Fruit fly (Drosophila melanogaster): ENCODE results near the gene CG4020.

The CG4020 gene

DNA sequence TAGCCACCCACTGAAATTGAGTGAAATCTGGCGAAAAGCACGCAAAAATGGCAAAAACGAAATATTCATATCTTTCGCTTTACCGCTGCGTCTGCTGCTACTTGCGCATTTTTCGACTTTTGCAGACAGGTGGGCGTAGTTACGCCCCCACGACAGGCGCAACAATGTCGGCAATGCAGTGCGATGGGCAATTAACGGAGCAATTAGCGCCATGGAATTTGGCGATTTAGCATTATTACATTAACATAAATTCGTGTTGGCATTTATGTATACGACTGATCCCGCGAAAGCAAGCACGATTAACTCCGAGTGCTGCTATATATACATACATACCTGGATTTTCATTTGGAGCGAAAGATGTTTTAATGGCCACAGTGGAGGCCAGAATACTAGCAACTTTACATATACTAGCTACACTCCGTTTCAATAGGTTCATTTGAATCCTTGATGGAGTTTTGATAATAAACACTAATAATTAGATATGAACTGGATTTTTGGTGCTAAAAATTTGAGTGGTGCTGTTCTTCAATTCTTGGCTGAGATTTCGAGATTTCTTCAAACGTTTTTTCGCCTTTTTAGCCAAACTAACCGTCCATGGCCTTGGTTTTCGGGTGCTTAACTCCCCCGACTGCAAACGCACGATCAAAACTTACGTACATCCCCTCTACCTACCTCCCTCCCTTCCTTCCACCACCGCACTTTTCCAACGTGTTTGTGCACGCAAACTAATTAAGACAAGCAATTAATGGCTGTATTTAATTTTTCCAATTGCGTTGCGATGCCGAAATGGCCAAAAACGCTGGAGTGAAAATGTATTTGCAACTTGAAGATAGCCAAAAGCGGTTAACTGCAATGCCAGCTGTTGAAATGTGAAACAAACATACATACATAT, 8.5 kb upstream of the CG4020 start:
- TF ChIP-seq cic (GFP tag; optimal IDR thresholded peaks at IDR 0.05) (no peak), bab1 (GFP tag; optimal IDR thresholded peaks at IDR 0.05) (no peak), CG5204 (GFP tag; optimal IDR thresholded peaks at IDR 0.05) (no peak), tj (GFP tag; optimal IDR thresholded peaks at IDR 0.05) (peak; percentile 94), CG7101 (tag; optimal IDR thresholded peaks at IDR 0.05) (peak; percentile 17), CG7045 (GFP tag; optimal IDR thresholded peaks at IDR 0.05) (no peak), CG11617 (GFP tag; optimal IDR thresholded peaks at IDR 0.05) (no peak), cnc (optimal IDR thresholded peaks at IDR 0.05) (no peak), CG1620 (GFP tag; optimal IDR thresholded peaks at IDR 0.05) (no peak), toe (GFP tag; optimal IDR thresholded peaks at IDR 0.05) (no peak), Hr96 (GFP tag; optimal IDR thresholded peaks at IDR 0.05) (no peak), kay (GFP tag; ENCODE audit: borderline replicate concordance) (no peak), Mnt (GFP tag; optimal IDR thresholded peaks at IDR 0.05) (no peak), CG14711 (tag; optimal IDR thresholded peaks at IDR 0.05) (no peak), ovo (GFP tag; optimal IDR thresholded peaks at IDR 0.05) (no peak), CG12768 (GFP tag; optimal IDR thresholded peaks at IDR 0.05) (no peak)

DNA sequence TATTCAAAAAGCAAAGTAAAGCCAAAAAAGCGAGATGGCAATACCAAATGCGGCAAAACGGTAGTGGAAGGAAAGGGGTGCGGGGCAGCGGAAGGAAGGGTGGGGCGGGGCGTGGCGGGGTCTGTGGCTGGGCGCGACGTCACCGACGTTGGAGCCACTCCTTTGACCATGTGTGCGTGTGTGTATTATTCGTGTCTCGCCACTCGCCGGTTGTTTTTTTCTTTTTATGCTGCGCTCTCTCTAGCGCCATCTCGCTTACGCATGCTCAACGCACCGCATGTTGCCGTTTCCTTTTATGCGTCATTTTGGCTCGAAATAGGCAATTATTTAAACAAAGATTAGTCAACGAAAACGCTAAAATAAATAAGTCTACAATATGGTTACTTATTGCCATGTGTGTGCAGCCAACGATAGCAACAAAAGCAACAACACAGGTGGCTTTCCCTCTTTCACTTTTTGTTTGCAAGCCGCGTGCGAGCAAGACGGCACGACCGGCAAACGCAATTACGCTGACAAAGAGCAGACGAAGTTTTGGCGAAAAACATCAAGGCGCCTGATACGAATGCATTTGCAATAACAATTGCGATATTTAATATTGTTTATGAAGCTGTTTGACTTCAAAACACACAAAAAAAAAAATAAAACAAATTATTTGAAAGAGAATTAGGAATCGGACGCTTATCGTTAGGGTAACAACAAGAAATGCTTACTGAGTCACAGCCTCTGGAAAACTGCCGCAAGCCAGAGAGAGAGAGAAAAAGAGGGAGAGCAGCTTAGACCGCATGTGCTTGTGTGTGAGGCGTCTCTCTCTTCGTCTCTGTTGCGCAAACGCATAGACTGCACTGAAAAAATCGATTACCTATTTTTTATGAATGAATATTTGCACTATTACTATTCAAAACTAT, 6.1 kb upstream of the CG4020 start:
- TF ChIP-seq cnc (optimal IDR thresholded peaks at IDR 0.05) (no peak), bab1 (GFP tag; optimal IDR thresholded peaks at IDR 0.05) (peak; percentile 20), Mnt (GFP tag; optimal IDR thresholded peaks at IDR 0.05) (peak; percentile 11), CG14711 (tag; optimal IDR thresholded peaks at IDR 0.05) (peak; percentile 5), CG1620 (GFP tag; optimal IDR thresholded peaks at IDR 0.05) (no peak), CG12768 (GFP tag; optimal IDR thresholded peaks at IDR 0.05) (no peak), toe (GFP tag; optimal IDR thresholded peaks at IDR 0.05) (no peak), tj (GFP tag; optimal IDR thresholded peaks at IDR 0.05) (peak; percentile 75), kay (GFP tag; ENCODE audit: borderline replicate concordance) (peak; percentile 30), Crg-1 (GFP tag; optimal IDR thresholded peaks at IDR 0.05) (no peak), pad (GFP tag; optimal IDR thresholded peaks at IDR 0.05) (peak; percentile 62), ovo (GFP tag; optimal IDR thresholded peaks at IDR 0.05) (peak; percentile 25)

DNA sequence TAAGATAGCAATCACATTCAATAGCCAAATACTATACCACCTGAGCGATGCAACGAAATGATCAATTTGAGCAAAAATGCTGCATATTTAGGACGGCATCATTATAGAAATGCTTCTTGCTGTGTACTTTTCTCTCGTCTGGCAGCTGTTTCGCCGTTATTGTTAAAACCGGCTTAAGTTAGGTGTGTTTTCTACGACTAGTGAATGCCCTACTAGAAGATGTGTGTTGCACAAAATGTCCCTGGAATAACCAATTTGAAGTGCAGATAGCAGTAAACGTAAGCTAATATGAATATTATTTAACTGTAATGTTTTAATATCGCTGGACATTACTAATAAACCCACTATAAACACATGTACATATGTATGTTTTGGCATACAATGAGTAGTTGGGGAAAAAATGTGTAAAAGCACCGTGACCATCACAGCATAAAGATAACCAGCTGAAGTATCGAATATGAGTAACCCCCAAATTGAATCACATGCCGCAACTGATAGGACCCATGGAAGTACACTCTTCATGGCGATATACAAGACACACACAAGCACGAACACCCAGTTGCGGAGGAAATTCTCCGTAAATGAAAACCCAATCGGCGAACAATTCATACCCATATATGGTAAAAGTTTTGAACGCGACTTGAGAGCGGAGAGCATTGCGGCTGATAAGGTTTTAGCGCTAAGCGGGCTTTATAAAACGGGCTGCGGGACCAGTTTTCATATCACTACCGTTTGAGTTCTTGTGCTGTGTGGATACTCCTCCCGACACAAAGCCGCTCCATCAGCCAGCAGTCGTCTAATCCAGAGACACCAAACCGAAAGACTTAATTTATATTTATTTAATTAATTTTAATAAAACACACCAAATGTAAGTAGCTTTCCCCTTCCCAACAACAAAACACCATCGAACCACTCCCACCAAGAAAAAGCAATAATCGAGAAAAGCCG, 5.1 kb upstream of the CG4020 start, which contains the start of gene Act5C:
TSS of gene Act5C (plus strand) at position 716 of the 948 bp plus-strand sequence.
- peak; percentile 33 for TF ChIP-seq Clk (GFP tag; optimal IDR thresholded peaks at IDR 0.05)
- no peak for TF ChIP-seq kay (GFP tag; ENCODE audit: borderline replicate concordance)
- peak; percentile 44 for TF ChIP-seq toe (GFP tag; optimal IDR thresholded peaks at IDR 0.05)
- TF ChIP-seq CG1620 (GFP tag; optimal IDR thresholded peaks at IDR 0.05): peak; percentile 46
- peak; percentile 93 for TF ChIP-seq ovo (GFP tag; optimal IDR thresholded peaks at IDR 0.05)
- peak; percentile 84 for TF ChIP-seq CG14711 (tag; optimal IDR thresholded peaks at IDR 0.05)
- TF ChIP-seq CG7045 (GFP tag; optimal IDR thresholded peaks at IDR 0.05): peak; percentile 32
- peak; percentile 68 for TF ChIP-seq Hr96 (GFP tag; optimal IDR thresholded peaks at IDR 0.05)
- TF ChIP-seq CG11617 (GFP tag; optimal IDR thresholded peaks at IDR 0.05): peak; percentile 63
- TF ChIP-seq cic (GFP tag; optimal IDR thresholded peaks at IDR 0.05): no peak
- peak; percentile 29 for TF ChIP-seq Crg-1 (GFP tag; optimal IDR thresholded peaks at IDR 0.05)
- peak; percentile 65 for TF ChIP-seq pad (GFP tag; optimal IDR thresholded peaks at IDR 0.05)
- TF ChIP-seq cnc (optimal IDR thresholded peaks at IDR 0.05): no peak
- TF ChIP-seq Mnt (GFP tag; optimal IDR thresholded peaks at IDR 0.05): peak; percentile 30
- peak; percentile 42 for TF ChIP-seq tj (GFP tag; optimal IDR thresholded peaks at IDR 0.05)
- peak; percentile 93 for TF ChIP-seq bab1 (GFP tag; optimal IDR thresholded peaks at IDR 0.05)
- peak; percentile 87 for TF ChIP-seq CG7101 (tag; optimal IDR thresholded peaks at IDR 0.05)
- TF ChIP-seq CG5204 (GFP tag; optimal IDR thresholded peaks at IDR 0.05): peak; percentile 71
- TF ChIP-seq CG12768 (GFP tag; optimal IDR thresholded peaks at IDR 0.05): peak; percentile 58
- peak; percentile 70 for TF ChIP-seq CG33017 (tag; optimal IDR thresholded peaks at IDR 0.05)

DNA sequence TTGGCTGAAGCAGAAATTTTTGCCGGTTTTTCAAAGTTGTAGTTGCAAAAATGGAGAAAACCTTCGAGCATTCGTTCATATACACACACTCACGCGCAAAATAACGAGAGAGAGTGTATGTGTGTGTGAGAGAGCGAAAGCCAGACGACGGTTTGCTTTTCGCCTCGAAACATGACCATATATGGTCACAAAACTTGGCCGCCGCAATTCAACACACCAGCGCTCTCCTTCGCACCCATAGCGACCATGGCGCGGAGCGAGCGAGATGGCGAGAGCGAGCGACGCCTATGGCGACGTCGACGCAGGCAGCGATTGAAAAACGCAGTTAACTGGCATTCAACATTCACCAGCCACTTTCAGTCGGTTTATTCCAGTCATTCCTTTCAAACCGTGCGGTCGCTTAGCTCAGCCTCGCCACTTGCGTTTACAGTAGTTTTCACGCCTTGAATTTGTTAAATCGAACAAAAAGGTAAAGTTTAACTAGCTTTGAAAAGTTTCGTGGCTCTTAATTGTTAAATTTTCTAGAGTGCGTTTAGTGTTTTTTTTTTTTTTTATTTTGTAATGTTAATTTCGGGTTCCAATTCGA, 3.8 kb upstream of the CG4020 start:
- peak; percentile 26 for TF ChIP-seq CG1620 (GFP tag; optimal IDR thresholded peaks at IDR 0.05)
- TF ChIP-seq ovo (GFP tag; optimal IDR thresholded peaks at IDR 0.05): peak; percentile 80
- TF ChIP-seq pad (GFP tag; optimal IDR thresholded peaks at IDR 0.05): peak; percentile 89
- no peak for TF ChIP-seq cnc (optimal IDR thresholded peaks at IDR 0.05)
- peak; percentile 1 for TF ChIP-seq CG14711 (tag; optimal IDR thresholded peaks at IDR 0.05)
- peak; percentile 18 for TF ChIP-seq CG33017 (tag; optimal IDR thresholded peaks at IDR 0.05)
- no peak for TF ChIP-seq CG5204 (GFP tag; optimal IDR thresholded peaks at IDR 0.05)
- TF ChIP-seq CG7045 (GFP tag; optimal IDR thresholded peaks at IDR 0.05): no peak
- peak; percentile 45 for TF ChIP-seq CG12768 (GFP tag; optimal IDR thresholded peaks at IDR 0.05)
- peak; percentile 74 for TF ChIP-seq Mnt (GFP tag; optimal IDR thresholded peaks at IDR 0.05)
- TF ChIP-seq Hr96 (GFP tag; optimal IDR thresholded peaks at IDR 0.05): peak; percentile 48
- TF ChIP-seq toe (GFP tag; optimal IDR thresholded peaks at IDR 0.05): no peak
- TF ChIP-seq cic (GFP tag; optimal IDR thresholded peaks at IDR 0.05): peak; percentile 80
- TF ChIP-seq kay (GFP tag; ENCODE audit: borderline replicate concordance): no peak
- peak; percentile 47 for TF ChIP-seq CG7101 (tag; optimal IDR thresholded peaks at IDR 0.05)
- peak; percentile 50 for TF ChIP-seq CG11617 (GFP tag; optimal IDR thresholded peaks at IDR 0.05)
- TF ChIP-seq bab1 (GFP tag; optimal IDR thresholded peaks at IDR 0.05): peak; percentile 66
- peak; percentile 46 for TF ChIP-seq Crg-1 (GFP tag; optimal IDR thresholded peaks at IDR 0.05)
- peak; percentile 87 for TF ChIP-seq tj (GFP tag; optimal IDR thresholded peaks at IDR 0.05)
- no peak for TF ChIP-seq Clk (GFP tag; optimal IDR thresholded peaks at IDR 0.05)

Data from whole organism, adult.